Worm (Caenorhabditis elegans) whole organism, L1 larva: ENCODE data around the gene ugt-45.
A peak's percentile ranks its signal among the peaks of the same experiment; 100 is the strongest.

Experiments
- C04F5.9 ChIP-seq: sonication (generic microtip); optimal IDR thresholded peaks from 2 replicates; lab custom pipeline; 2016; ENCODE audit warnings: missing genetic modification characterization, missing compliant biosample characterization
- C16A3.4 ChIP-seq: fragments of 150-350 bp; optimal IDR thresholded peaks from 2 replicates; lab custom pipeline; 2014; ENCODE audit warnings: missing biosample characterization, missing genetic modification characterization
- Y116A8C.19 ChIP-seq: sonication (generic microtip); optimal IDR thresholded peaks from 2 replicates; lab custom pipeline; 2016; ENCODE audit warnings: missing compliant biosample characterization, missing genetic modification characterization, borderline replicate concordance
- aha-1 ChIP-seq: fragments of 150-350 bp; optimal IDR thresholded peaks from 2 replicates; lab custom pipeline; 2014; ENCODE audit warnings: missing biosample characterization, missing genetic modification characterization
- alr-1 ChIP-seq: fragments of 200-800 bp; sonication (Bioruptor generic); optimal IDR thresholded peaks from 2 replicates; lab custom pipeline; 2018; ENCODE audit warnings: borderline replicate concordance, mild to moderate bottlenecking, missing genetic modification characterization, missing compliant biosample characterization
- aly-2 ChIP-seq: fragments of 150-350 bp; optimal IDR thresholded peaks from 2 replicates; lab custom pipeline; 2014; ENCODE audit warnings: missing biosample characterization, missing genetic modification characterization
- ama-1 ChIP-seq: fragments of 150-350 bp; optimal IDR thresholded peaks from 2 replicates; lab custom pipeline; 2014
- blmp-1 ChIP-seq: fragments of 150-350 bp; optimal IDR thresholded peaks from 2 replicates; lab custom pipeline; 2014; ENCODE audit warnings: missing biosample characterization, missing genetic modification characterization
- ceh-82 ChIP-seq, 3 experiments: fragments of 150-350 bp in 1 of 3; sonication (generic microtip) in 2 of 3; optimal IDR thresholded peaks; 2 replicates each; lab custom pipeline; 2014 to 2017; ENCODE audit warnings: missing biosample characterization in 3 of 3, missing genetic modification characterization in 3 of 3
- dsc-1 ChIP-seq: sonication (generic microtip); optimal IDR thresholded peaks from 2 replicates; lab custom pipeline; 2016; ENCODE audit warnings: mild to moderate bottlenecking, missing genetic modification characterization, missing compliant biosample characterization
- egl-13 ChIP-seq: sonication (generic microtip); optimal IDR thresholded peaks from 2 replicates; lab custom pipeline; 2016; ENCODE audit warnings: missing genotype, missing genetic modification reagents, missing genetic modification characterization, missing compliant biosample characterization
- elt-2 ChIP-seq: sonication (generic microtip); optimal IDR thresholded peaks from 2 replicates; lab custom pipeline; 2016; ENCODE audit warnings: missing genetic modification characterization, mild to moderate bottlenecking, inconsistent platforms, missing compliant biosample characterization, missing genetic modification reagents
- fos-1 ChIP-seq: fragments of 150-350 bp; optimal IDR thresholded peaks from 2 replicates; lab custom pipeline; 2014; ENCODE audit warnings: missing biosample characterization, missing genetic modification characterization
- grh-1 ChIP-seq: fragments of 200-800 bp; sonication (Bioruptor generic); IDR thresholded peaks from 2 replicates; pipeline ENCODE4 v1.3.6; 2022; ENCODE audit warnings: missing genetic modification reagents, missing genetic modification characterization, missing compliant biosample characterization
- hlh-17 ChIP-seq: fragments of 200-800 bp; sonication (Bioruptor generic); optimal IDR thresholded peaks from 2 replicates; lab custom pipeline; 2018; ENCODE audit warnings: missing genetic modification characterization, mild to moderate bottlenecking, missing compliant biosample characterization, moderate library complexity, borderline replicate concordance
- hlh-4 ChIP-seq: sonication (generic microtip); optimal IDR thresholded peaks from 2 replicates; lab custom pipeline; 2016; ENCODE audit warnings: mild to moderate bottlenecking, missing genetic modification characterization, missing compliant biosample characterization
- irx-1 ChIP-seq: sonication (generic microtip); optimal IDR thresholded peaks from 2 replicates; lab custom pipeline; 2016; ENCODE audit warnings: missing genetic modification characterization, missing compliant biosample characterization
- jun-1 ChIP-seq: fragments of 150-350 bp; optimal IDR thresholded peaks from 2 replicates; lab custom pipeline; 2014; ENCODE audit warnings: missing biosample characterization, missing genetic modification reagents, missing genetic modification characterization
- lin-35 ChIP-seq, 2 experiments: fragments of 150-350 bp; optimal IDR thresholded peaks; 2 replicates each; lab custom pipeline; 2014; ENCODE audit warnings: missing biosample characterization in 2 of 2, missing genetic modification characterization in 2 of 2, missing genetic modification reagents in 2 of 2
- lin-39 ChIP-seq: fragments of 150-350 bp; optimal IDR thresholded peaks from 2 replicates; lab custom pipeline; 2014; ENCODE audit warnings: missing biosample characterization, missing genetic modification reagents, missing genetic modification characterization
- lir-3 ChIP-seq: sonication (generic microtip); optimal IDR thresholded peaks from 2 replicates; lab custom pipeline; 2016; ENCODE audit warnings: mild to moderate bottlenecking, missing genetic modification characterization, moderate library complexity, missing compliant biosample characterization; ENCODE audit not compliant: poor library complexity
- lsy-2 ChIP-seq, 2 experiments: fragments of 150-350 bp; optimal IDR thresholded peaks; 2 replicates each; lab custom pipeline; 2014; ENCODE audit warnings: missing biosample characterization in 2 of 2, missing genetic modification characterization in 2 of 2
- mep-1 ChIP-seq: fragments of 150-350 bp; optimal IDR thresholded peaks from 2 replicates; lab custom pipeline; 2014; ENCODE audit warnings: missing biosample characterization, missing genetic modification characterization
- nhr-12 ChIP-seq: sonication (generic microtip); optimal IDR thresholded peaks from 2 replicates; lab custom pipeline; 2017; ENCODE audit warnings: missing biosample characterization, missing genetic modification characterization
- nhr-19 ChIP-seq: fragments of 200-800 bp; sonication (Bioruptor generic); conservative IDR thresholded peaks from 2 replicates; pipeline ENCODE4 v1.3.6; 2022; ENCODE audit warnings: missing genetic modification characterization, missing compliant biosample characterization
- nhr-20 ChIP-seq: sonication (generic microtip); optimal IDR thresholded peaks from 2 replicates; lab custom pipeline; 2016; ENCODE audit warnings: mild to moderate bottlenecking, missing genetic modification characterization, missing compliant biosample characterization
- nhr-237 ChIP-seq: fragments of 150-350 bp; optimal IDR thresholded peaks from 2 replicates; lab custom pipeline; 2014; ENCODE audit warnings: missing biosample characterization, missing genetic modification characterization
- nhr-84 ChIP-seq: sonication (generic microtip); optimal IDR thresholded peaks from 2 replicates; lab custom pipeline; 2017; ENCODE audit warnings: missing biosample characterization, missing genetic modification characterization
- nhr-85 ChIP-seq: sonication (generic microtip); peaks from one replicate; lab custom pipeline; 2016; ENCODE audit warnings: missing genetic modification characterization, inconsistent platforms, missing compliant biosample characterization
- skn-1 ChIP-seq: fragments of 150-350 bp; optimal IDR thresholded peaks from 2 replicates; lab custom pipeline; 2014; ENCODE audit warnings: missing biosample characterization, missing genetic modification characterization
- snu-23 ChIP-seq: sonication (generic microtip); optimal IDR thresholded peaks from 2 replicates; lab custom pipeline; 2016; ENCODE audit warnings: missing genetic modification characterization, missing compliant biosample characterization
- sox-4 ChIP-seq: sonication (generic microtip); optimal IDR thresholded peaks from 2 replicates; lab custom pipeline; 2016; ENCODE audit warnings: missing genetic modification characterization, missing compliant biosample characterization
- tlp-1 ChIP-seq: fragments of 150-350 bp; optimal IDR thresholded peaks from 2 replicates; lab custom pipeline; 2014; ENCODE audit warnings: missing biosample characterization, missing genetic modification characterization
- unc-86 ChIP-seq: sonication (generic microtip); optimal IDR thresholded peaks from 2 replicates; lab custom pipeline; 2016; ENCODE audit warnings: missing genetic modification characterization, missing compliant biosample characterization
- zag-1 ChIP-seq: fragments of 150-350 bp; optimal IDR thresholded peaks from 2 replicates; lab custom pipeline; 2014; ENCODE audit warnings: missing biosample characterization, missing genetic modification characterization
- zip-4 ChIP-seq: fragments of 200-800 bp; sonication (Bioruptor generic); optimal IDR thresholded peaks from 2 replicates; lab custom pipeline; 2018; ENCODE audit warnings: mild to moderate bottlenecking, missing genetic modification characterization, moderate library complexity, missing compliant biosample characterization

ugt-45 gene

DNA sequence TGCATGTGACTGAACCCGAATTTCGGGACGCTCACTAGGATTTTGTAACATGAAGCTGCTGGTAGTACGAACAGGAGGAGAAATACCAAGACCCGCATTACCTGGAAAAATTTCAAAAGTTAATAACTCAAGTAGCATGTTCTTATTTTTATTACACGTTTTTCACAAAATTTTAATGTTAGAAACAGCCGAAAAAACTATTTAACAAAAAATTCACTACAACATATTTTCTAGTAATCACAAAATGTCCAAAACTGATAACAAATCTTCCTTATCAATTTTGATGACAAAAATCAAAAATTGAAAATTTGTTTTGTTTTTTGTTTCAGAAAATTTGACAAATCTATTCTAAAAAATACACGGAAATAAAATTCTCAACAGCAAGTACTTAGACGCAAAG, at the start of gene ugt-45:
ugt-45 (minus strand) TSS at position 101 of the 400 bp plus-strand sequence.
- no peak for TF ChIP-seq ama-1 (lab: Kevin White, UChicago)
- no peak for TF ChIP-seq jun-1 (tag; lab: Kevin White, UChicago)
- no peak for TF ChIP-seq alr-1 (tag; lab: Kevin White, UChicago)
- no peak for TF ChIP-seq nhr-84 (tag; lab: Kevin White, UChicago)
- no peak for TF ChIP-seq C16A3.4 (tag; lab: Kevin White, UChicago)
- TF ChIP-seq nhr-20 (tag; lab: Kevin White, UChicago): no peak
- TF ChIP-seq ceh-82 (tag; optimal IDR thresholded peaks at IDR 0.05; lab: Kevin White, UChicago): no peak
- no peak for TF ChIP-seq Y116A8C.19 (tag; lab: Kevin White, UChicago)
- TF ChIP-seq lin-39 (tag; lab: Kevin White, UChicago): no peak
- no peak for TF ChIP-seq zag-1
- no peak for TF ChIP-seq nhr-12 (tag; lab: Kevin White, UChicago)
- no peak for TF ChIP-seq unc-86 (tag; lab: Kevin White, UChicago)
- no peak for TF ChIP-seq zip-4 (GFP tag; lab: Kevin White, UChicago)
- TF ChIP-seq mep-1 (tag; lab: Kevin White, UChicago): no peak
- no peak for TF ChIP-seq nhr-237 (tag; lab: Kevin White, UChicago)
- no peak for TF ChIP-seq blmp-1
- no peak for TF ChIP-seq aly-2 (tag; lab: Kevin White, UChicago)
- TF ChIP-seq fos-1 (tag; lab: Kevin White, UChicago): no peak
- no peak for TF ChIP-seq C04F5.9 (tag; lab: Kevin White, UChicago)
- TF ChIP-seq lir-3: no peak

- TF ChIP-seq mep-1 (tag; lab: Kevin White, UChicago): no peak
- no peak for TF ChIP-seq grh-1 (GFP tag; lab: Robert Waterston, UW)
- no peak for TF ChIP-seq egl-13 (tag; lab: Kevin White, UChicago)
Observed at ce11 chrIV:3797442-3797841, 46.5 kb upstream of the ugt-45 start.

- TF ChIP-seq hlh-4 (tag; lab: Kevin White, UChicago) (no peak), elt-2 (tag; lab: Kevin White, UChicago) (no peak), lsy-2 (tag; optimal IDR thresholded peaks at IDR 0.05; lab: Kevin White, UChicago) (no peak), zag-1 (no peak), alr-1 (tag; lab: Kevin White, UChicago) (no peak), nhr-19 (GFP tag; lab: Robert Waterston, UW) (no peak), skn-1 (tag; lab: Kevin White, UChicago) (no peak), hlh-17 (no peak), aha-1 (tag; lab: Kevin White, UChicago) (no peak), zip-4 (GFP tag; lab: Kevin White, UChicago) (no peak), tlp-1 (tag; lab: Kevin White, UChicago) (no peak), lin-35 (GFP tag; optimal IDR thresholded peaks at IDR 0.05; lab: Kevin White, UChicago) (no peak), irx-1 (tag; lab: Kevin White, UChicago) (no peak), C04F5.9 (tag; lab: Kevin White, UChicago) (no peak), dsc-1 (tag; lab: Kevin White, UChicago) (no peak), nhr-85 (tag; lab: Kevin White, UChicago) (no peak), unc-86 (tag; lab: Kevin White, UChicago) (no peak), C16A3.4 (tag; lab: Kevin White, UChicago) (no peak)
Observed at ce11 chrIV:3794437-3794836, 43.5 kb upstream of the ugt-45 start, which contains the start of gene K09B3.1. TSS of gene K09B3.1 (plus strand) at chrIV:3794737.

DNA sequence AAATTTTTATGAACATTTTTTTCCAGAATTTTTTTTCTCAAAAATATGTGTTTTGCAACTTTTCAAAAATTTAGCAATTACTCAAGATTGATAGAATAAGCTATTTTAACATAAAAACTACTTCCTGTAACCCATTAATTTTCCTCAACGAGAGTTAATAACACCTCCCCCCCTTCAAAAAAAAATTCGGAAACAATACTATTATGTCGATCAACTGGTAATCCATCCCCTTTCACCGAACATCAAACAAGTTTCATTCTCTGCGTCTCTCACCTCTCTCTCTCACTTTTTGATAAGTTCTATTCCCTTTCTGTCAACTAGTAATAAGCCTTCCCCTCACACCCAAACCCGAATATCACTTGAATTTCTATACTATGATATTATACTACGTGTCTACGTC, 33.0 kb upstream of the ugt-45 start, which contains the start of gene glct-6:
glct-6 (plus strand) TSS at position 301 of the 400 bp plus-strand sequence.
- peak; percentile 0 for TF ChIP-seq snu-23 (GFP tag; lab: Kevin White, UChicago)
- no peak for TF ChIP-seq sox-4 (tag; lab: Kevin White, UChicago)
